Worm (Caenorhabditis elegans): ENCODE results near the gene ZK418.11.

DNA sequence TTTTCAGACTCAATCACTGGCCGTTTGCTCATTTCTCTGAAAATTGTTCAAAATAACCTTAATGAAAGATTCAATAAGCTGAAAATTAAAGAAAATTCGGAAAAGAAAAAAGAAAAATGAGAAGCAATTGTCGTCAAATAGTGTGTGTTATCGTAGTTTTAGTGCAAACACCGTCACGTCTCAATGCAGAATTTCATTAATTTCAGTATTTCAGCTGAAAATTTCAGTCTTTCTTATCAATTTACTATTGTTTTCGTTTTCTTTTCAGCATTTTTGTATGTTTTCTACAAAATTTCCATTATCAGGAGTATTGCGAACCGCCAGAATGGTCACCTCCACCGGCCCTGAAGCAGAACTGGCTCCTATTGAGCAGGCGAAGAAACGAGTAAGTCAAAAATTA, 22.8 kb downstream of the ZK418.11 start, which contains the start of the genes B0280.9 and rpia-1:
- peak; percentile 59 for TF ChIP-seq W03F9.2 (tag; optimal IDR thresholded peaks at IDR 0.05)
- TF ChIP-seq dao-5 (tag; optimal IDR thresholded peaks at IDR 0.05) = no peak

Data from whole organism, L4/young adult.